Fruit fly (Drosophila melanogaster): Measurements from ENCODE around the gene CG7394.

DNA sequence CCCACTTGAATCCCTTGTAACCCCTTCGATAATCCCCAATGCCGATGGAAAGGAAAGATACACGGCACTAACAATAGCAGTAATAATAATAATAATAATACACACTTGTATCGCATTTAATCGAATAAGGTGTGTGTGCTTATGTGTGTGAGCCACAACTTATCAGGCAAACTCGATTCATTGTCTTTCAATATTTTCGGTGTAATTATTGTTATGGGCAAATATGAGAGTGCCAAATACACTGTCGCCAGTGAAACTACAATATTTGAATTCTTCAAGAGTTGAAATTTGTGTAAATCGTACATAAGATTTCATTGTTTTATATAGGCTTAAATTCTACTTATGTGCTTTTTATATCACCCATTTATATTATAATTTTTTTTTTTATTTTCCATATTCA, 45.6 kb upstream of the CG7394 start:
- no peak for TF ChIP-seq psq (optimal IDR thresholded peaks at IDR 0.05)
- TF ChIP-seq usp (GFP tag; optimal IDR thresholded peaks at IDR 0.05) = no peak
- TF ChIP-seq EcR (GFP tag; optimal IDR thresholded peaks at IDR 0.05) = no peak
- no peak for TF ChIP-seq Dll (optimal IDR thresholded peaks at IDR 0.05)
- TF ChIP-seq CG8478 (optimal IDR thresholded peaks at IDR 0.05) = no peak
- TF ChIP-seq pan (optimal IDR thresholded peaks at IDR 0.05) = no peak

All from whole organism.